ENCODE assay signal across 2 fruit fly cellular contexts in the genomic region with DNA sequence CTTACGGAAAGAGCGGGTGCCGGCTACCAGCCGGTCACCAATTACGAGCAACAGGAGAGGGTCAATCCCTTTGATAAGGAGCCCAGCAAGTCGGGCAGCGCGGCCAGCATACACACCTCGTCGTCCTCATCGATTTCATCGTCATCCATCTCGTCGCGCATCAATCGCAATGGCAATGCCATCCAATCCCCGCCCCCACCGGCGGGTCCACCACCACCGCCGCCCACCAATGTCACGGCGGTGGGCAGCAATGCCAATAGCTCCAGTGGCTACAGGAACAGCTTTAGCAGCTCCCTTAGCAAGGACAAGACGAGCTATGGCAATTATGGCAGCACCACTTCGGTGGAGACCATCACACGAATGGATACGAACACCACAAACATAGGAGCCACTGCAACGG.
TF ChIP-seq lines count a peak whose summit lies in the region.

No protein-coding gene starts in this region.

- TF ChIP-seq CTCF in whole organism, embryonic (GFP tag; optimal IDR thresholded peaks at IDR 0.05; lab: Kevin White, UChicago) = no peak

TF ChIP-seq in whole organism, embryonic, 481 proteins besides CTCF, POLR2A, EP300 and RAD21:
- TF ChIP-seq CG13123 (GFP tag; optimal IDR thresholded peaks at IDR 0.05; lab: Kevin White, UChicago) (no peak), Hr39 (optimal IDR thresholded peaks at IDR 0.05; lab: Kevin White, UChicago) (peak; percentile 12)

TF ChIP-seq in whole organism, wandering third instar larva, 38 proteins besides CTCF, POLR2A, EP300 and RAD21:
- TF ChIP-seq Dfd (GFP tag; optimal IDR thresholded peaks at IDR 0.05; lab: Kevin White, UChicago) (peak; percentile 96), CrebA (GFP tag; optimal IDR thresholded peaks at IDR 0.05; lab: Kevin White, UChicago; ENCODE audit: borderline replicate concordance) (no peak), GATAd (GFP tag; optimal IDR thresholded peaks at IDR 0.05; lab: Kevin White, UChicago) (no peak), CG9705 (GFP tag; optimal IDR thresholded peaks at IDR 0.05; lab: Kevin White, UChicago) (no peak), Dif (GFP tag; optimal IDR thresholded peaks at IDR 0.05; lab: Kevin White, UChicago; ENCODE audit: partially characterized antibody) (no peak)
